Fruit fly (Drosophila melanogaster): ENCODE data around the gene Snup.
A peak's percentile ranks its signal among the peaks of the same experiment; 100 is the strongest.

The Snup gene

DNA sequence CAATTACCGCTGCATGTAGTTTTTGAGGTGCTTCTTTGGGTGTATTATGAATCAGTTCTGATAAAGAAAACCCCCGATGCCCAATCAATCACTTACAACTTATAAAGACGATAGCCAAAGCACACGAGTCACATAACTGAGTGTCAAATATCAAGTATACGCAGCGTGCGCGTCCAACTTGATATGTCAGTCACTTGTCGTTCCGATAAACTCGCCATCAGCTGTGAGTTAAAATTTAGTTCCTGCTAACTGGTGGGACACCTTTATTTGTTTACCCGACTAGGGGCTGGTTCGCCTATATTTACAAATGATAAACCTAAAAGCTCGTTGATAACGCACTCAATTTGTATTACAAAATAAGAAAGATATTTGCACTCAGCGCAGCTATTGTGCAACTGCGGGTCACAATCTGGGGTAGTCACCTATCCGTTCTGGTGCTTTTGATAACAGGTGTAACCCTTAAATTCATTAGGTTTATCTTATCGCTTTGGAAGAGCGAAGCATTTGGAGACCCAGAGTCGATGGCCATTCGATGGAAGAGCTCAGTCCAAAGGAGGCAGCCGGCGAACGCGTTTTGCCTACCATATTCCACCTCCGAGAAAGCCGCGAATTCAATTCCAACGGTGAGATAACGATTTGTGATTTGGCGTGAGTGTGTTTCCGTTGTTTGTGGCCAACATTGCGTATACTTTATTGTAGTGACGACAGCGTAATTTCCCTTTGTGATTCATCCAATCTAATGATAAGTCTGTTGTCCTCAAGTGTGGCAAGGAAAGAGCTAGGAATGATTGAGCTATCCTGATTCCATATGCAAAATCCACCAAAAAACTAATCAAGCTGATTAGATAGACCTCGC is 4.1 kb upstream of the Snup start, which contains the start of gene CG1246:
Gene CG1246, plus strand, starts transcription at position 526 of the 856 bp plus-strand sequence.
- peak; percentile 96 for TF ChIP-seq vri (GFP tag; optimal IDR thresholded peaks at IDR 0.05)
- TF ChIP-seq lz (GFP tag; optimal IDR thresholded peaks at IDR 0.05): no peak
- TF ChIP-seq fkh (GFP tag; optimal IDR thresholded peaks at IDR 0.05): peak; percentile 70
- TF ChIP-seq CG10669 (GFP tag; optimal IDR thresholded peaks at IDR 0.05): no peak

DNA sequence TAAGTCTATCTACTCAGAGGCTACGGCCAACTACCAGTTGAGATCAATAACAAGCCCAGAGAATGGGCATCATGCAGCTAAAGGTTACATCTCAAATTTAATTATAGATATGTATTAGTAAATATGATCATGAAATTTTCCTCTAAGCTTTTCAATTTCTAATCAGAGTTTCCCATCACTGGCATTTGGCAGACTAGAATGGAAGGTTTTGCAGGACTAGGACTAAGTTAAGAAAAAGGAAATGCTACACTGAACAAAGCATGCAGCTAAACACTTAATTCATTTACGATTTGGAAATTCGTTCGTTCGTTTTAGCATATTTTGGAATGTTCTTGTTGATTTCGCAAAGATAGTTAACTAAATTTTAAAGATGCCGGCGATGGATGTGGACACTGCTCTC is 7.5 kb downstream of the Snup start, which contains the start of gene CG33233:
Gene CG33233, plus strand, starts transcription at position 301 of the 400 bp plus-strand sequence.
- no peak for TF ChIP-seq Eip75B (GFP tag; optimal IDR thresholded peaks at IDR 0.05)
- no peak for TF ChIP-seq Sox15 (GFP tag; optimal IDR thresholded peaks at IDR 0.05)
- TF ChIP-seq lz (GFP tag; optimal IDR thresholded peaks at IDR 0.05): no peak
- no peak for TF ChIP-seq CG11762 (GFP tag; optimal IDR thresholded peaks at IDR 0.05; ENCODE audit: insufficient read depth)
- no peak for TF ChIP-seq CG6792 (GFP tag; optimal IDR thresholded peaks at IDR 0.05)
- TF ChIP-seq vri (GFP tag; optimal IDR thresholded peaks at IDR 0.05): no peak
- no peak for TF ChIP-seq topi (GFP tag; optimal IDR thresholded peaks at IDR 0.05)
- TF ChIP-seq CG32006 (GFP tag; optimal IDR thresholded peaks at IDR 0.05): no peak
- TF ChIP-seq CG15336 (GFP tag; IDR thresholded peaks at IDR 0.05): no peak
- no peak for TF ChIP-seq pdm3 (GFP tag; optimal IDR thresholded peaks at IDR 0.05)
- no peak for TF ChIP-seq achi (GFP tag; optimal IDR thresholded peaks at IDR 0.05)
- TF ChIP-seq CG11294 (GFP tag; IDR thresholded peaks at IDR 0.05): no peak
- no peak for TF ChIP-seq CG6854 (GFP tag; optimal IDR thresholded peaks at IDR 0.05)
- TF ChIP-seq CG6163 (GFP tag; IDR thresholded peaks at IDR 0.05): no peak

DNA sequence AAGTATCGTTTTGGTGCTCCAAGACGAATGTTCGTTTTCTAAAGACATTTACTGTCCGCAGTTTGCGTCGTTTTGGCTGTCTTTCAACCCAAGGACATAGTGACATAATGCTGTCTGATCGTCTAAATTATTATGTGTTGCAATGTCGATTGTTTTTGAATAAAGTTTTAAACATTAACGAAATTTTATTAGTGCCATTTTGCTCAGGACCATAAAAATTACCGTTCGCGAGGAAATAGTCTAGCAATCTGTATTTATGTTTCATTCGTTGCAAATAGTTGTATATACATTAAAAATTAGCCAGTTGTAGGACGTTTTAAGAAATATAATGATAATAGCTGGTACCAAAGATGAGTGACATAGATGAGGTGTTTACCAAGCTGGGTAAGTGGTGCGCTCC is 9.4 kb downstream of the Snup start, which contains the start of gene CG33234:
Gene CG33234, plus strand, starts transcription at position 301 of the 400 bp plus-strand sequence.
- no peak for TF ChIP-seq OdsH (GFP tag; optimal IDR thresholded peaks at IDR 0.05)
- TF ChIP-seq CG15336 (GFP tag; IDR thresholded peaks at IDR 0.05): no peak
- TF ChIP-seq Sox102F (GFP tag; optimal IDR thresholded peaks at IDR 0.05): no peak
- no peak for TF ChIP-seq CG3032 (tag; optimal IDR thresholded peaks at IDR 0.05)
- no peak for TF ChIP-seq CG11902 (GFP tag; optimal IDR thresholded peaks at IDR 0.05)
- no peak for TF ChIP-seq Eip93F (GFP tag; optimal IDR thresholded peaks at IDR 0.05)
- TF ChIP-seq cyc (GFP tag; optimal IDR thresholded peaks at IDR 0.05): no peak
- no peak for TF ChIP-seq CG6276 (GFP tag; optimal IDR thresholded peaks at IDR 0.05)

DNA sequence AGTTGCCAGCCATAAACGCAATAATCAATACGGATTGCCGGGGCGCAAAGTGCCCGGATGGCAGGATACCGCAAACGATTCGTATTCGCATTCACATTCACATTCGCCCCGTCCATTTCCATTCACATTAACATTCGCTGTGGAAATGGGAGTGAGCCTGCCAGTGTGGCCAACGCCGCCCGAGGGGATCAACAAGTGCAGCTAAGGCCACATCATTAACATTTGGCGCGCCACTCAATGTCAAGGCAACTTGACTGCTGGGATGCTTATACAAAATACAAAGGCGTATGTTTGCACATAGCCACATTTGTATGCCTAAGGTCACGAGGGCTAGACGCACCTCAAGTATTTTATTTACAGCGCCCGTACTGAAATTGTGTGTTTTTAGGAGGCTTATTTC is 50.6 kb downstream of the Snup start:
- no peak for TF ChIP-seq CG32006 (GFP tag; optimal IDR thresholded peaks at IDR 0.05)
- no peak for TF ChIP-seq Hr4 (GFP tag; optimal IDR thresholded peaks at IDR 0.05)
- TF ChIP-seq CG15336 (GFP tag; IDR thresholded peaks at IDR 0.05): no peak
- TF ChIP-seq CG8632 (GFP tag; optimal IDR thresholded peaks at IDR 0.05): no peak
- TF ChIP-seq achi (GFP tag; optimal IDR thresholded peaks at IDR 0.05): no peak
- no peak for TF ChIP-seq Eip75B (GFP tag; optimal IDR thresholded peaks at IDR 0.05)
- TF ChIP-seq Eip93F (GFP tag; optimal IDR thresholded peaks at IDR 0.05): no peak
- TF ChIP-seq pdm3 (GFP tag; optimal IDR thresholded peaks at IDR 0.05): no peak
- TF ChIP-seq CG6808 (GFP tag; optimal IDR thresholded peaks at IDR 0.05): no peak
- TF ChIP-seq Hr38 (GFP tag; optimal IDR thresholded peaks at IDR 0.05): no peak
- TF ChIP-seq CG8119 (GFP tag; IDR thresholded peaks at IDR 0.05): no peak
- TF ChIP-seq Gug (GFP tag; IDR thresholded peaks at IDR 0.05): no peak
- TF ChIP-seq Met (GFP tag; optimal IDR thresholded peaks at IDR 0.05): no peak
- TF ChIP-seq CG34406 (GFP tag; optimal IDR thresholded peaks at IDR 0.05): no peak
- TF ChIP-seq lz (GFP tag; optimal IDR thresholded peaks at IDR 0.05): no peak
- TF ChIP-seq CG8319 (GFP tag; optimal IDR thresholded peaks at IDR 0.05): no peak
- no peak for TF ChIP-seq CG4318 (GFP tag; optimal IDR thresholded peaks at IDR 0.05)
